Fruit fly (Drosophila melanogaster) ovary, adult (tissue): ENCODE results near the gene AOX3.

ENCODE experiments used
- CG17801 ChIP-seq: fragments of 200-800 bp; optimal IDR thresholded peaks from 2 replicates; lab custom pipeline; 2019; ENCODE audit warnings: missing biosample characterization, mild to moderate bottlenecking, missing genetic modification characterization, moderate library complexity; ENCODE audit not compliant: partially characterized antibody

AOX3 gene

DNA sequence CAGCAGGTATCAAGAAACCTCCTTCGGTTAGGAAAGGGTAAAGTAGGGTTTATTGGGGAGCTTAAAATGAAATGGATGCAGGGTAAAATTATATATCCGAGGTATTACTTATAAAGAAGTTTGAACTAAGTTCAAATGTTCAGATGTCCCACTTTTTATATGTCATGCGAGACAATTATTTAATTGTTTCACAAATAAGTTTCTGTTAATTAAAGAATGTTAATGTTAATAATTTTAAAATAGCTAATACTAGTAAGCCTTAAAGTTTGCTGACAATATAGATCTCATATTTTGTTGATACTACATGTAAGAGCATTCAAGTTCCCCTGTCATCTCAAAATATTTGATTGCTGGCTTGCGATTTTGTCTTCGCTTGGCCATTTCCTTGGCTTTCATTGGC, 6.7 kb upstream of the AOX3 start:
- no peak for TF ChIP-seq CG17801 (GFP tag; lab: Kevin White, UChicago)

DNA sequence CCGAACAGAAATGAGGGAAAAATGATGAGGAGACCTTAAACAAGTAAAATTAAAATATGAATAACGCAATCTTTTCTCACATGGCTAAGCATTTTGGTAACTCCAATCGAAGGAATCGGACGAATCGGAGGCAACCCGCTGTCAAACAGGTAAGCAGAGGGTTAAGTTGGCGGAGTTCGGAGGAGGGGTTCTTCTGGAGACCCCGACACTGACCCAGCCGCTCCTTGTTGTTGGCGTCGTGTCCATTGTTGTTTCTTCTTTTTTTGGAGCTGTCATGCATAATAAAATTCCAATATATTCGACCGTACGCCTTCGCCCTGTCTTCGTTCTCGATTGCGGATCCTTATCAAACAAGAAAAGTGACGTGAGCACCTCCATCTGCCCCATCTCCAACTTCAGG, 5.6 kb upstream of the AOX3 start:
- no peak for TF ChIP-seq CG17801 (GFP tag; lab: Kevin White, UChicago)

DNA sequence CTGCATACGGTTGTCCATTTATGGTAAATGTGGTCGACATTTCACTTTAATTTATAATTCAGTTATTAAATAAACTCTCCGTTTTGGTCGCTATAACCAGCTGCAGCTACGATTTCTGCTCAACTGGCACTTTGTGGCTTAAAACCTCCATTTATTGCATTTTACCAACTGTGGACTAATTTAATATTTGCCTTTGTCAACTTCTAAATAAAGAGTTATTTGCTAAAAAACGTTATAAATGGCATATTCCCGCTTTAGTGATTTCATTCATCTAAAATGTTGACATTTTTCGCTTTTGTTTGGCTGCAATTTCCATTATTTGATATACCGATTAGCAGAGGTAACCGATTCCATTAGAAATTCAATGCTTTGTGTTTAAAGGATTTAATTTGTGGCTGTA, 4.7 kb upstream of the AOX3 start, which contains the start of gene AOX4:
AOX4 (minus strand) TSS at position 101 of the 400 bp plus-strand sequence.
- no peak for TF ChIP-seq CG17801 (GFP tag; lab: Kevin White, UChicago)

dm6 chr3R:15547226-15547625, 762 bp downstream of the AOX3 start:
- no peak for TF ChIP-seq CG17801 (GFP tag; lab: Kevin White, UChicago)

DNA sequence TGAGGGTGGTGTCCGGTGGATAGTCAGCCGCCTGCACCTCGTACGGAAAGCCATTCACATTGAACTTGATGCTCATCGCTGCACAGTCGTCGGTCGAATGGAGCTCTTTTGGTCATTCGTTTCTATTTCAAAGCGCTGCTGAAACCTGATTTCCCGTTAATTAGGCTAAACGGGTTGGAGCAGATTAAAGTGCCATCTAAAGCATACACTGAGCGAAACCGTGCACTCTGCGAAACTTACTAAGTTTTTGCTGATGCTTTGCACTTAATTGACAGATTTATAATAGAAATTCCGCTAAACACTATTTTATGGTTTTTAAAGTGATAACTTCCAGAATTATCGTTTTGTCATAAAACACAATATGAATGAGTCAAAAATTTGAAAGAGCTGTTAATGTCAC, 5.7 kb downstream of the AOX3 start, which contains the start of gene AOX2:
AOX2 (minus strand) TSS at position 101 of the 400 bp plus-strand sequence.
- TF ChIP-seq CG17801 (GFP tag; lab: Kevin White, UChicago), result no peak

DNA sequence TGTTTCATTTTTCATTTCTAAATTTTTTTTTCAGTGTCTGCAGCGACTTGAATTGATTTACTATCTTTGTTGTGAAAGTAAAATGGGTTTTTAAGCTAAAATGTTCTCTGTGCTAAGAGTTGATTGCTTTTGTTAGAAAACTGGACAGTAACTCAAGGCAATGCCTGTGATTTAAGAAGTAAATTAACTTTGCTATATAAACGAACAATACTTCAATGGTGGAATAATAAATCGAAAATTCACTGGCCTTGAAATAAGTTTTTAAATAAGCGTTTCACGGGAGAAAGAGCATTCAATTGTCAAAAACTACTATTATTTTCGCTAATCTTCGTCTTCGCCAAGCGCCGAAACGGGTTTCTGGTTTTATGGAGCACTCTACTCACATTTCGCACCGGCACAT, 7.1 kb downstream of the AOX3 start:
- TF ChIP-seq CG17801 (GFP tag; lab: Kevin White, UChicago), result no peak

dm6 chr3R:15536918-15537716, 10.9 kb downstream of the AOX3 start, which contains the start of gene AOX1:
Gene AOX1 (minus strand): TSS chr3R:15537292.
- no peak for TF ChIP-seq CG17801 (GFP tag; lab: Kevin White, UChicago)

- no peak for TF ChIP-seq CG17801 (GFP tag; lab: Kevin White, UChicago)
Measured at dm6 chr3R:15531373-15531772, 16.6 kb downstream of the AOX3 start, which contains the start of gene CG31296. Gene CG31296 (minus strand): TSS chr3R:15531473.

- TF ChIP-seq CG17801 (GFP tag; lab: Kevin White, UChicago), result no peak
Measured at dm6 chr3R:15517113-15517512, 30.9 kb downstream of the AOX3 start.

DNA sequence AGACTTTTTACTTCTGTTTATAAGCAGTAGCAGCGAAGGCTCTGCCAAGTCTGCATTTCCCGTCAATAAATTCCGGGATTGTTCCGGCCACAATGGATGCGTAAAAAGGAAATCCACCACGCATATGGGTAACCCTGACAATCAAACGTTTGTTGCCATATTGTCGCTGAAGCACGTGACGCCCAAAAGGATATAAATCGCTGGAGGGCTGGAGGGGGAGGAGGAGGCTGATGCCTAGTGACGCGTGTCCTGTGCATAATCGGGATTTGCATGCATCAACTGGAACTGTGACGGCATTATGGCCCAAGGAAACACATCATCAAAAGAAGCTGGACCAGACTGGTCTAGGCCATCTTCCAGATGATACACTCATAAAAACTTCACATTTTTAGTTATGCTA, 34.8 kb downstream of the AOX3 start:
- TF ChIP-seq CG17801 (GFP tag; lab: Kevin White, UChicago), result no peak

dm6 chr3R:15512249-15512648, 35.7 kb downstream of the AOX3 start:
- no peak for TF ChIP-seq CG17801 (GFP tag; lab: Kevin White, UChicago)

- no peak for TF ChIP-seq CG17801 (GFP tag; lab: Kevin White, UChicago)
Measured at dm6 chr3R:15509817-15510216, 38.2 kb downstream of the AOX3 start, which contains the start of gene CG44013. Gene CG44013 (minus strand): TSS chr3R:15509917.

dm6 chr3R:15508631-15509030, 39.4 kb downstream of the AOX3 start, which contains the start of gene CG44014:
Gene CG44014 (minus strand): TSS chr3R:15508886.
- no peak for TF ChIP-seq CG17801 (GFP tag; lab: Kevin White, UChicago)

dm6 chr3R:15507760-15508159, 40.2 kb downstream of the AOX3 start:
- no peak for TF ChIP-seq CG17801 (GFP tag; lab: Kevin White, UChicago)

dm6 chr3R:15494302-15494701, 53.7 kb downstream of the AOX3 start, which contains the start of gene maca:
Gene maca (plus strand): TSS chr3R:15494602.
- no peak for TF ChIP-seq CG17801 (GFP tag; lab: Kevin White, UChicago)

DNA sequence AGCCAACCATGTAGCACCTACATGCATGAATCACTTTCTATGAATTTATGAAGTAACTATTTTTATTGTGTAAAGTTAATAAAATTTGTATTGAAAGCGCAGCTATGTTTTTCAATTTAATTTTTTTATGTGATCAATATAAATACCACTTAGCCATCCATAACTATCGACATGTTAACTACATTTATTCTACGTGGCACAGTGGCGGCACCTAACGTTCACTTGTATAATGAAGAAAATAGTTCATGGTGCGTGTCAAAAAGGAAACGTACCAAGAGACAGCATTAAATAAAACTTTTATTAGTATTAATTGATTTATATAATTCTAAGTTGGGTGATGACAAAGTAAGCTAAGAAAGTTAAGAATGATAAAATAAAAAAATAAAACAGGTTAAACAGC, 54.8 kb downstream of the AOX3 start:
- TF ChIP-seq CG17801 (GFP tag; lab: Kevin White, UChicago), result no peak
